Fruit fly (Drosophila melanogaster) whole organism, pupa: ENCODE data around the gene Smn.
"Not testable (repeated sequence)": the region's sequence is repeated elsewhere in the genome, so short reads cannot be mapped to it uniquely, and the experiment has no call there.

ENCODE experiments used
- CG10348 ChIP-seq: fragments of 200-800 bp; sonication (Bioruptor generic); IDR thresholded peaks from 2 replicates; pipeline ENCODE4 v1.3.6; 2022; ENCODE audit warnings: missing biosample characterization, missing genetic modification characterization
- CG12605 ChIP-seq: fragments of 200-800 bp; sonication (Bioruptor generic); IDR thresholded peaks from 2 replicates; pipeline ENCODE4 v1.3.6; 2022; ENCODE audit warnings: missing biosample characterization, missing genetic modification characterization
- CG13204 ChIP-seq: fragments of 200-800 bp; sonication (Bioruptor generic); optimal IDR thresholded peaks from 2 replicates; lab custom pipeline; 2018; ENCODE audit warnings: missing biosample characterization, mild to moderate bottlenecking, missing genetic modification characterization, moderate library complexity
- CG14655 ChIP-seq: fragments of 200-800 bp; sonication (Bioruptor generic); optimal IDR thresholded peaks from 3 replicates; lab custom pipeline; 2017; ENCODE audit warnings: mild to moderate bottlenecking, missing biosample characterization, missing genetic modification reagents, missing genetic modification characterization
- CG15710 ChIP-seq: fragments of 200-800 bp; sonication (Bioruptor generic); optimal IDR thresholded peaks from 2 replicates; lab custom pipeline; 2018; ENCODE audit warnings: missing biosample characterization, mild to moderate bottlenecking, missing genetic modification characterization, moderate library complexity
- CG17806 ChIP-seq: fragments of 200-800 bp; sonication (Bioruptor generic); optimal IDR thresholded peaks from 2 replicates; lab custom pipeline; 2018; ENCODE audit warnings: missing biosample characterization, mild to moderate bottlenecking, missing genetic modification characterization, moderate library complexity
- CG32121 ChIP-seq: fragments of 200-800 bp; sonication (Bioruptor generic); IDR thresholded peaks from 2 replicates; pipeline ENCODE4 v1.3.6; 2022; ENCODE audit warnings: missing biosample characterization, missing genetic modification characterization
- CG34367 ChIP-seq: fragments of 200-800 bp; sonication (Bioruptor generic); optimal IDR thresholded peaks from 2 replicates; lab custom pipeline; 2018; ENCODE audit warnings: missing biosample characterization, mild to moderate bottlenecking, missing genetic modification characterization
- CG4496 ChIP-seq: fragments of 200-800 bp; sonication (Bioruptor generic); IDR thresholded peaks from 3 replicates; pipeline ENCODE4 v1.3.6; 2022; ENCODE audit warnings: missing biosample characterization, missing genetic modification characterization
- CG8159 ChIP-seq: fragments of 200-800 bp; sonication (Bioruptor generic); optimal IDR thresholded peaks from 3 replicates; lab custom pipeline; 2018; ENCODE audit warnings: missing biosample characterization, mild to moderate bottlenecking, missing genetic modification characterization, moderate library complexity
- CG8301 ChIP-seq: fragments of 200-800 bp; sonication (Bioruptor generic); optimal IDR thresholded peaks from 2 replicates; lab custom pipeline; 2018; ENCODE audit warnings: missing biosample characterization, mild to moderate bottlenecking, missing genetic modification characterization
- CG9948 ChIP-seq: fragments of 200-800 bp; sonication (Bioruptor generic); optimal IDR thresholded peaks from 2 replicates; lab custom pipeline; 2018; ENCODE audit warnings: missing biosample characterization, mild to moderate bottlenecking, missing genetic modification characterization, moderate library complexity
- D1 ChIP-seq: fragments of 200-800 bp; sonication (Bioruptor generic); optimal IDR thresholded peaks from 2 replicates; lab custom pipeline; 2018; ENCODE audit warnings: missing biosample characterization, mild to moderate bottlenecking, missing genetic modification characterization, moderate library complexity
- EcR ChIP-seq: fragments of 200-800 bp; sonication (Bioruptor generic); optimal IDR thresholded peaks from 3 replicates; lab custom pipeline; 2019; ENCODE audit warnings: missing biosample characterization, missing genetic modification characterization, mild to moderate bottlenecking, moderate library complexity, missing genetic modification reagents
- Ets98B ChIP-seq: fragments of 200-800 bp; sonication (Bioruptor generic); IDR thresholded peaks from 2 replicates; pipeline ENCODE4 v1.3.6; 2022; ENCODE audit warnings: missing biosample characterization, missing genetic modification characterization
- Pif1A ChIP-seq: fragments of 200-800 bp; sonication (Bioruptor generic); optimal IDR thresholded peaks from 3 replicates; lab custom pipeline; 2016; ENCODE audit warnings: missing biosample characterization, missing genetic modification characterization
- Pif1B ChIP-seq: fragments of 200-800 bp; sonication (Bioruptor generic); optimal IDR thresholded peaks from 3 replicates; lab custom pipeline; 2016; ENCODE audit warnings: missing biosample characterization, missing genetic modification characterization
- Snoo ChIP-seq: fragments of 200-800 bp; sonication (Bioruptor generic); optimal IDR thresholded peaks from 3 replicates; lab custom pipeline; 2017; ENCODE audit warnings: missing biosample characterization, mild to moderate bottlenecking, missing genetic modification characterization, inconsistent platforms
- fd96Ca ChIP-seq: fragments of 200-800 bp; sonication (Bioruptor generic); IDR thresholded peaks from 3 replicates; pipeline ENCODE4 v1.3.6; 2022; ENCODE audit warnings: missing biosample characterization, missing genetic modification characterization
- gl ChIP-seq: fragments of 200-800 bp; sonication (Bioruptor generic); optimal IDR thresholded peaks from 2 replicates; lab custom pipeline; 2018; ENCODE audit warnings: missing biosample characterization, mild to moderate bottlenecking, missing genetic modification characterization
- rn ChIP-seq: fragments of 200-800 bp; sonication (Bioruptor generic); IDR thresholded peaks from 2 replicates; pipeline ENCODE4 v1.3.6; 2022; ENCODE audit warnings: missing biosample characterization, missing genetic modification characterization

The Smn gene

dm6 chr3L:16586989-16587388 lies 5.6 kb upstream of the Smn start, which contains the start of the genes Syx8 and CG32163:
Gene Syx8 (minus strand): TSS chr3L:16587057.
Gene CG32163 (plus strand): TSS chr3L:16587157.
- TF ChIP-seq CG8301 (tag; lab: Kevin White, UChicago): no peak
- TF ChIP-seq CG34367 (tag; lab: Kevin White, UChicago): no peak
- no peak for TF ChIP-seq CG15710 (tag; lab: Kevin White, UChicago)
- no peak for TF ChIP-seq EcR (GFP tag; lab: Kevin White, UChicago)
- no peak for TF ChIP-seq CG14655
- no peak for TF ChIP-seq CG4496 (GFP tag; lab: Robert Waterston, UW)
- no peak for TF ChIP-seq CG32121 (GFP tag; lab: Robert Waterston, UW)
- TF ChIP-seq CG9948 (tag; lab: Kevin White, UChicago): no peak
- TF ChIP-seq rn (GFP tag; lab: Robert Waterston, UW): no peak
- TF ChIP-seq CG17806 (tag; lab: Kevin White, UChicago): no peak

DNA sequence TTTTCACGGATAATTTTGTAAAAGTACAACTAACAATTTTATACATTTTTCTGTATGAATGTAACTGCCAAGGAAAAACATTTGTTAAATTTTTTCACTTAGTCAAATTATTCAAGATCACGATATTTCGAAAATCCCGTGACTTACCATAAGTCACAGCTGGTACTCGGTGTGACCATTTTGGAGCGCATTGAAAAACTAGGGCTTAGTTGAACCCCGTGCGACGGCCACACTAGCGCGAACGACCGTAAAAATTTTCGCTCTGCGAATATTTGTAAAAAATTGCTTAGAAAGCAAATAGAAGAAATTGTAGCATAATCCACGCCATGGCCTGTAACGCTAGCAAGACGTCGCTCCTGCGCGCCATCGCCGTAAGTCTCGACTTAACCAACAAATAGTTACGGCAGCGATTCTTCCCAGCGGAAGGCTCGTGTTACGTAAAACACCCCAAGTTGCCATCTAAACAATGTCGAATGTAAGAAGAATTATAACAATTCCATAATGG lies 2.8 kb upstream of the Smn start, which contains the start of gene UQCR-C2:
UQCR-C2 (plus strand) TSS at position 51 of the 505 bp plus-strand sequence.
- TF ChIP-seq Pif1B (GFP tag; lab: Kevin White, UChicago) (no peak), CG4496 (GFP tag; lab: Robert Waterston, UW) (peak; percentile 51; the same call in 1 of the 3 replicates)

dm6 chr3L:16582678-16583315 lies 1.4 kb upstream of the Smn start, which contains the start of gene Rpn12:
Gene Rpn12 (plus strand): TSS chr3L:16583028.
- TF ChIP-seq CG15710 (tag; lab: Kevin White, UChicago) (peak; percentile 24), CG32121 (GFP tag; lab: Robert Waterston, UW) (0 out of 2 replicates have a peak, but pooled peaks have one; percentile 20), Snoo (tag; lab: Kevin White, UChicago) (peak; percentile 12), gl (tag; lab: Kevin White, UChicago) (no peak), CG17806 (tag; lab: Kevin White, UChicago) (no peak), D1 (no peak), Ets98B (GFP tag; lab: Robert Waterston, UW) (peak; percentile 32; the same call in 1 of the 2 replicates)
- TF ChIP-seq, all 21 proteins: peak for 4

dm6 chr3L:16580049-16580448 lies 1.3 kb downstream of the Smn start, which contains the start of gene nxf2:
Gene nxf2 (minus strand): TSS chr3L:16580306.
- TF ChIP-seq CG9948 (tag; lab: Kevin White, UChicago): no peak
- TF ChIP-seq D1: no peak
- TF ChIP-seq fd96Ca (GFP tag; lab: Robert Waterston, UW): no peak
- TF ChIP-seq Ets98B (GFP tag; lab: Robert Waterston, UW): no peak
- no peak for TF ChIP-seq CG13204 (GFP tag; lab: Kevin White, UChicago)
- no peak for TF ChIP-seq CG12605 (GFP tag; lab: Robert Waterston, UW)
- no peak for TF ChIP-seq CG10348 (GFP tag; lab: Robert Waterston, UW)
- TF ChIP-seq CG15710 (tag; lab: Kevin White, UChicago): no peak
- TF ChIP-seq gl (tag; lab: Kevin White, UChicago): no peak
- no peak for TF ChIP-seq Snoo (tag; lab: Kevin White, UChicago)
- no peak for TF ChIP-seq CG8301 (tag; lab: Kevin White, UChicago)
- no peak for TF ChIP-seq CG34367 (tag; lab: Kevin White, UChicago)
- no peak for TF ChIP-seq CG32121 (GFP tag; lab: Robert Waterston, UW)

DNA sequence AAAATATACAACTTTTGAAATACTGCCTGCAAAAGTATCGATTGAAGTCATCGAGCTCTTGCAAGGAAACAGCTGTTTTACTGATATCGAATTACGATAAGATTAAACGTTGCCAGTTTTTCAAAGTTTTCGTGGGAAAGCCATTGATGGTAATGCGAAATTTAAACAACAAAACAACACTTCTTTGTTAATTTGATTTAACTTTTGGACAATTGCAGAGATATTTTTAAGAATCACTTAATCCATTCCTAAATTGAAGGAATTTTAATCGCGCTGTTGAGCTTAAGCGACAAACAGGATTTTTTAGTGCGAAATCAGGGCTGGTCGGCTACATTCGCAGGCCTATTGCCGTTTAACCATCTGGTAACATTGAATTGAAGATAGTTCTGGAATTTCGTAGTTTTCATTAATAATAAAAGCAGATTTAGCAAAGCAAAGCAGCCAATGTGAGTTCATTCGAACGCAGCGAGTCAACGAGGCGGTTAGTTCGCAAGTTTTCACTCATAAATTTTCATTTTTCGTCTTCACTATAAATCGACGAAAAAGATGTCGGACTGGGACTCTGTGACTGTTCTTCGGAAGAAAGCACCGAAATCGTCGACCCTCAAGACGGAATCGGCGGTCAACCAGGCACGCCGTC lies 6.9 kb downstream of the Smn start, which contains the start of gene mbf1:
mbf1 (plus strand) TSS at position 130 of the 640 bp plus-strand sequence.
- TF ChIP-seq CG15710 (tag; lab: Kevin White, UChicago) (no peak), D1 (no peak), Ets98B (GFP tag; lab: Robert Waterston, UW) (no peak), Pif1A (no peak), CG32121 (GFP tag; lab: Robert Waterston, UW) (no peak), Snoo (tag; lab: Kevin White, UChicago) (no peak), Pif1B (GFP tag; lab: Kevin White, UChicago) (no peak), gl (tag; lab: Kevin White, UChicago) (no peak), CG8159 (no peak), CG8301 (tag; lab: Kevin White, UChicago) (no peak)
- TF ChIP-seq, all 21 proteins: peak for 0

- TF ChIP-seq CG14655; CG34367 (tag; lab: Kevin White, UChicago); CG9948 (tag; lab: Kevin White, UChicago): not testable (repeated sequence)
Observed at dm6 chr3L:16573234-16573633, 8.1 kb downstream of the Smn start, which contains the start of gene Mipp1. Gene Mipp1 (minus strand): TSS chr3L:16573334.
